Fruit fly (Drosophila melanogaster) whole organism, wandering third instar larva: ENCODE measurements around the gene Dnali1.

Experiments
- Abd-B ChIP-seq: fragments of >200 bp; optimal IDR thresholded peaks from 2 replicates; lab custom pipeline; 2017; ENCODE audit warnings: missing biosample characterization, missing genetic modification characterization
- CG32264 ChIP-seq: fragments of 200-800 bp; sonication (Bioruptor generic); optimal IDR thresholded peaks from 2 replicates; lab custom pipeline; 2016; ENCODE audit warnings: missing biosample characterization, missing genetic modification characterization
- CG9705 ChIP-seq: fragments of 200-800 bp; sonication (Bioruptor generic); optimal IDR thresholded peaks from 2 replicates; lab custom pipeline; 2018; ENCODE audit warnings: missing biosample characterization, mild to moderate bottlenecking, missing genetic modification characterization
- CrebA ChIP-seq: fragments of 200-800 bp; sonication (Bioruptor generic); optimal IDR thresholded peaks from 2 replicates; lab custom pipeline; 2016; ENCODE audit warnings: missing biosample characterization, mild to moderate bottlenecking, missing genetic modification characterization, borderline replicate concordance
- Dfd ChIP-seq: fragments of >200 bp; optimal IDR thresholded peaks from 2 replicates; lab custom pipeline; 2017; ENCODE audit warnings: missing biosample characterization, missing genetic modification characterization
- Dif ChIP-seq: fragments of 200-275, 200-300 bp; sonication (Bioruptor generic); optimal IDR thresholded peaks from 2 replicates; lab custom pipeline; 2018; ENCODE audit warnings: missing biosample characterization, missing genetic modification characterization; ENCODE audit not compliant: partially characterized antibody
- GATAd ChIP-seq: sonication (Bioruptor generic); optimal IDR thresholded peaks from 2 replicates; lab custom pipeline; 2016; ENCODE audit warnings: missing biosample characterization, missing genetic modification characterization
- HLH106 ChIP-seq: fragments of 200-800 bp; optimal IDR thresholded peaks from 3 replicates; lab custom pipeline; 2019; ENCODE audit warnings: missing biosample characterization, mild to moderate bottlenecking, missing genetic modification characterization, moderate library complexity
- Hnf4 ChIP-seq: fragments of 200-800 bp; sonication (Bioruptor generic); optimal IDR thresholded peaks from 2 replicates; lab custom pipeline; 2016; ENCODE audit warnings: missing biosample characterization, mild to moderate bottlenecking, missing genetic modification characterization
- Hr78 ChIP-seq: fragments of >200 bp; optimal IDR thresholded peaks from 2 replicates; lab custom pipeline; 2017; ENCODE audit warnings: missing biosample characterization, missing genetic modification characterization
- Hr83 ChIP-seq: fragments of 200-300 bp; sonication (Bioruptor generic); optimal IDR thresholded peaks from 2 replicates; lab custom pipeline; 2016; ENCODE audit warnings: missing biosample characterization, mild to moderate bottlenecking, missing genetic modification characterization, moderate library complexity; ENCODE audit not compliant: poor library complexity, severe bottlenecking
- Jra ChIP-seq: sonication (Bioruptor generic); optimal IDR thresholded peaks from 2 replicates; lab custom pipeline; 2016; ENCODE audit warnings: missing biosample characterization, missing genetic modification characterization
- Mio ChIP-seq: sonication (Bioruptor generic); optimal IDR thresholded peaks from 2 replicates; lab custom pipeline; 2016; ENCODE audit warnings: missing biosample characterization, missing genetic modification characterization
- Myc ChIP-seq: fragments of >200 bp; optimal IDR thresholded peaks from 2 replicates; lab custom pipeline; 2017
- N ChIP-seq: fragments of >200 bp; optimal IDR thresholded peaks from 2 replicates; lab custom pipeline; 2018; ENCODE audit warnings: missing biosample characterization, missing external identifiers, missing genetic modification characterization
- OdsH ChIP-seq: fragments of 200-800 bp; sonication (Bioruptor generic); optimal IDR thresholded peaks from 2 replicates; lab custom pipeline; 2016; ENCODE audit warnings: missing biosample characterization, mild to moderate bottlenecking, missing genetic modification characterization
- Rel ChIP-seq, 2 experiments: fragments of 200-800 bp; sonication (Bioruptor generic) in 1 of 2; optimal IDR thresholded peaks; 2 replicates in 1 of 2; 3 replicates in 1 of 2; lab custom pipeline; 2016 to 2019; ENCODE audit warnings: mild to moderate bottlenecking in 2 of 2, missing biosample characterization in 2 of 2, missing genetic modification characterization in 2 of 2, moderate library complexity in 1 of 2
- Sp1 ChIP-seq: fragments of 200-800 bp; sonication (Bioruptor generic); optimal IDR thresholded peaks from 3 replicates; lab custom pipeline; 2019; ENCODE audit warnings: missing biosample characterization, mild to moderate bottlenecking, missing genetic modification characterization, moderate library complexity
- Vsx2 ChIP-seq: fragments of 200-300, 225-300 bp; sonication (Bioruptor generic); optimal IDR thresholded peaks from 2 replicates; lab custom pipeline; 2018; ENCODE audit warnings: missing biosample characterization, missing genetic modification characterization; ENCODE audit not compliant: partially characterized antibody
- br ChIP-seq: fragments of 200-800 bp; sonication (Bioruptor generic); optimal IDR thresholded peaks from 2 replicates; lab custom pipeline; 2016; ENCODE audit warnings: missing biosample characterization, missing genetic modification characterization
- brk ChIP-seq: fragments of 200-800 bp; sonication (Bioruptor generic); optimal IDR thresholded peaks from 2 replicates; lab custom pipeline; 2016; ENCODE audit warnings: missing biosample characterization, mild to moderate bottlenecking, missing genetic modification characterization
- dl ChIP-seq, 2 experiments: fragments of 175-275, 200-275 bp in 1 of 2; fragments of 200-275 bp in 1 of 2; sonication (Bioruptor generic); optimal IDR thresholded peaks; lab custom pipeline; 2018; ENCODE audit warnings: mild to moderate bottlenecking in 2 of 2, missing biosample characterization in 2 of 2, missing genetic modification characterization in 2 of 2, moderate library complexity in 2 of 2; ENCODE audit not compliant: partially characterized antibody in 2 of 2, insufficient read depth in 1 of 2
- dmrt93B ChIP-seq: fragments of 200-800 bp; sonication (Bioruptor generic); optimal IDR thresholded peaks from 2 replicates; lab custom pipeline; 2018; ENCODE audit warnings: missing biosample characterization, mild to moderate bottlenecking, missing genetic modification characterization
- dsf ChIP-seq: sonication (Bioruptor generic); optimal IDR thresholded peaks from 2 replicates; lab custom pipeline; 2016; ENCODE audit warnings: missing biosample characterization, missing genetic modification characterization, borderline replicate concordance
- ey ChIP-seq: fragments of 200-800 bp; sonication (Bioruptor generic); optimal IDR thresholded peaks from 2 replicates; lab custom pipeline; 2016; ENCODE audit warnings: missing biosample characterization, missing genetic modification characterization
- foxo ChIP-seq, 2 experiments: fragments of 200-800 bp; sonication (Bioruptor generic); optimal IDR thresholded peaks; 2 replicates in 1 of 2; 3 replicates in 1 of 2; lab custom pipeline; 2016 to 2017; ENCODE audit warnings: missing biosample characterization in 2 of 2, missing genetic modification characterization in 2 of 2
- fru ChIP-seq: fragments of 200-800 bp; sonication (Bioruptor generic); optimal IDR thresholded peaks from 3 replicates; lab custom pipeline; 2016; ENCODE audit warnings: missing biosample characterization, mild to moderate bottlenecking, missing genetic modification characterization
- h ChIP-seq: fragments of 200-800 bp; sonication (Bioruptor generic); optimal IDR thresholded peaks from 3 replicates; lab custom pipeline; 2016; ENCODE audit warnings: missing biosample characterization, mild to moderate bottlenecking, missing genetic modification characterization
- jim ChIP-seq: fragments of 175-275, 200-325 bp; sonication (Bioruptor generic); optimal IDR thresholded peaks from 2 replicates; lab custom pipeline; 2016; ENCODE audit warnings: missing biosample characterization, mild to moderate bottlenecking, missing genetic modification characterization
- lola ChIP-seq: fragments of >200 bp; optimal IDR thresholded peaks from 2 replicates; lab custom pipeline; 2017; ENCODE audit warnings: missing biosample characterization, missing genetic modification characterization
- pan ChIP-seq: fragments of >200 bp; optimal IDR thresholded peaks from 2 replicates; lab custom pipeline; 2017
- psq ChIP-seq: fragments of 200-800 bp; sonication (Bioruptor generic); optimal IDR thresholded peaks from 3 replicates; lab custom pipeline; 2017; ENCODE audit warnings: missing biosample characterization, mild to moderate bottlenecking, missing genetic modification characterization, moderate library complexity
- rgr ChIP-seq: fragments of 200-800 bp; sonication (Bioruptor generic); optimal IDR thresholded peaks from 3 replicates; lab custom pipeline; 2016; ENCODE audit warnings: missing biosample characterization, mild to moderate bottlenecking, missing genetic modification characterization
- sage ChIP-seq: fragments of 200-800 bp; sonication (Bioruptor generic); optimal IDR thresholded peaks from 2 replicates; lab custom pipeline; 2016; ENCODE audit warnings: missing biosample characterization, mild to moderate bottlenecking, missing genetic modification characterization
- sv ChIP-seq: fragments of 200-800 bp; sonication (Bioruptor generic); optimal IDR thresholded peaks from 3 replicates; lab custom pipeline; 2016; ENCODE audit warnings: missing biosample characterization, missing genetic modification characterization
- tai ChIP-seq: sonication (Bioruptor generic); optimal IDR thresholded peaks from 2 replicates; lab custom pipeline; 2016; ENCODE audit warnings: missing biosample characterization, missing genetic modification characterization
- usp ChIP-seq: fragments of >200 bp; optimal IDR thresholded peaks from 2 replicates; lab custom pipeline; 2017; ENCODE audit warnings: missing biosample characterization, missing genetic modification characterization
- woc ChIP-seq: sonication (Bioruptor generic); optimal IDR thresholded peaks from 2 replicates; lab custom pipeline; 2016; ENCODE audit warnings: missing biosample characterization, mild to moderate bottlenecking, missing genetic modification characterization

Gene Dnali1

DNA sequence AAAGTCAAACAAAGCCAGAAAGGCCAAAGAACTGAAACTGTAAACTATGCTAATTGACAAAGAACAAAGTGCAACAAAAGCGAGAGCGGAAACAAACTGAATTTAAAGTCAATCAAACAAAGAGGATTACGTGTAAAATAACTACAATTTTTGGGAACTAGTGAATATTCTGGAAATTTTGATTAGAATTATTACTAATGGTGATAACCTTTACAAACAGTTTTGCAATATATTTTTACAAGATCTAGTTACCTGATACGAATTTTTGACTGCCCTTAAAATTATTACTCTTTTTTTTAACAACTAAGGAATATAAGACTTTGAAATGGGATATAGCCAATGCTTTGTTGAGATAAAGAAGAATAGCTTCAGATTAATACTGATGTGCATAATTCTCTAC is 37.9 kb upstream of the Dnali1 start, which contains the start of gene CG14731:
TSS of gene CG14731 (plus strand) at position 301 of the 400 bp plus-strand sequence.
- no peak for TF ChIP-seq Dfd
- TF ChIP-seq dl (GFP tag; optimal IDR thresholded peaks at IDR 0.05; lab: Kevin White, UChicago; ENCODE audit: insufficient read depth in 1 of 2, partially characterized antibody in 2 of 2), result no peak
- TF ChIP-seq Abd-B (GFP tag; lab: Kevin White, UChicago), result no peak
- no peak for TF ChIP-seq Jra (GFP tag; lab: Kevin White, UChicago)
- TF ChIP-seq rgr (GFP tag; lab: Kevin White, UChicago), result no peak
- no peak for TF ChIP-seq sv (GFP tag; lab: Kevin White, UChicago)
- no peak for TF ChIP-seq br (GFP tag; lab: Kevin White, UChicago)
- no peak for TF ChIP-seq dmrt93B (GFP tag; lab: Kevin White, UChicago)
- no peak for TF ChIP-seq woc (GFP tag; lab: Kevin White, UChicago)
- no peak for TF ChIP-seq Sp1 (GFP tag; lab: Kevin White, UChicago)
- no peak for TF ChIP-seq HLH106 (tag; lab: Kevin White, UChicago)
- TF ChIP-seq Rel (GFP tag; optimal IDR thresholded peaks at IDR 0.05; lab: Kevin White, UChicago), result no peak
- no peak for TF ChIP-seq Rel (tag; optimal IDR thresholded peaks at IDR 0.05; lab: Kevin White, UChicago)
- no peak for TF ChIP-seq N
- no peak for TF ChIP-seq fru
- no peak for TF ChIP-seq ey (GFP tag; lab: Kevin White, UChicago)
- no peak for TF ChIP-seq foxo (GFP tag; optimal IDR thresholded peaks at IDR 0.05; lab: Kevin White, UChicago)
- TF ChIP-seq psq (GFP tag; lab: Kevin White, UChicago), result no peak
- TF ChIP-seq, all 38 proteins: peak for 0

DNA sequence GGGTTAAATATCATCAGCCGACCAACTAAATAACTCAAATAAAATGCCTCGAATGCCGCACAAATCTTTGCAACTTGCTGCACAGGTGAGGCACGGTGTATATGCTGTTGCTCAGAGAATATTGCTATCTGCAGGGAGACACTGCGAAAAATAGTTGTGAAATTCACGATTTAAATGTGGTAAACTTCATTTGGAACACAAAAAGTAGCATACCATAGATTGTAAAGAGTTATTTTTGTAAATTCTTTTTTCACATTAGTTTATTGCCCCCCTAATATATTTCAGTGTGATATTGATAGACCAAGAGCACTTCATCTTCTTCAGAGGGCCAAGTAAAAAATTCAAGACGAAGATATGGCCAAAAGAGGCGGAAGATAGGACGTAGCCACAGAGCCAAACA is 27.5 kb upstream of the Dnali1 start:
- TF ChIP-seq Jra (GFP tag; lab: Kevin White, UChicago), result no peak
- peak; percentile 24 for TF ChIP-seq woc (GFP tag; lab: Kevin White, UChicago)
- TF ChIP-seq CG9705 (GFP tag; lab: Kevin White, UChicago), result no peak
- TF ChIP-seq dl (GFP tag; optimal IDR thresholded peaks at IDR 0.05; lab: Kevin White, UChicago; ENCODE audit: insufficient read depth in 1 of 2, partially characterized antibody in 2 of 2), result no peak
- peak; percentile 59 for TF ChIP-seq rgr (GFP tag; lab: Kevin White, UChicago)
- no peak for TF ChIP-seq Rel (GFP tag; optimal IDR thresholded peaks at IDR 0.05; lab: Kevin White, UChicago)
- TF ChIP-seq Rel (tag; optimal IDR thresholded peaks at IDR 0.05; lab: Kevin White, UChicago), result no peak
- peak; percentile 24 for TF ChIP-seq OdsH (GFP tag; lab: Kevin White, UChicago)
- TF ChIP-seq psq (GFP tag; lab: Kevin White, UChicago), result peak; percentile 39
- no peak for TF ChIP-seq Mio (GFP tag; lab: Kevin White, UChicago)
- TF ChIP-seq ey (GFP tag; lab: Kevin White, UChicago), result peak; percentile 58
- TF ChIP-seq lola (GFP tag; lab: Kevin White, UChicago), result no peak
- no peak for TF ChIP-seq Dfd
- peak; percentile 37 for TF ChIP-seq Hnf4 (GFP tag; lab: Kevin White, UChicago)
- TF ChIP-seq usp, result no peak
- no peak for TF ChIP-seq GATAd (GFP tag; lab: Kevin White, UChicago)
- TF ChIP-seq Vsx2, result no peak
- TF ChIP-seq HLH106 (tag; lab: Kevin White, UChicago), result peak; percentile 44
- TF ChIP-seq CrebA (GFP tag; lab: Kevin White, UChicago), result no peak
- TF ChIP-seq N, result no peak
- TF ChIP-seq Hr83 (GFP tag; lab: Kevin White, UChicago), result no peak
- peak; percentile 66 for TF ChIP-seq fru
- peak in 1 of 2 experiments; percentile 67 for TF ChIP-seq foxo (GFP tag; optimal IDR thresholded peaks at IDR 0.05; lab: Kevin White, UChicago)
- TF ChIP-seq Abd-B (GFP tag; lab: Kevin White, UChicago), result no peak
- no peak for TF ChIP-seq pan
- no peak for TF ChIP-seq sv (GFP tag; lab: Kevin White, UChicago)
- TF ChIP-seq h (GFP tag; lab: Kevin White, UChicago), result peak; percentile 59
- TF ChIP-seq dmrt93B (GFP tag; lab: Kevin White, UChicago), result no peak
- no peak for TF ChIP-seq tai (GFP tag; lab: Kevin White, UChicago)
- TF ChIP-seq dsf (GFP tag; lab: Kevin White, UChicago), result no peak
- no peak for TF ChIP-seq Myc
- TF ChIP-seq sage (GFP tag; lab: Kevin White, UChicago), result no peak
- no peak for TF ChIP-seq Dif (GFP tag; lab: Kevin White, UChicago)
- no peak for TF ChIP-seq Hr78 (GFP tag; lab: Kevin White, UChicago)
- no peak for TF ChIP-seq br (GFP tag; lab: Kevin White, UChicago)
- TF ChIP-seq jim (GFP tag; lab: Kevin White, UChicago), result no peak
- TF ChIP-seq CG32264 (GFP tag; lab: Kevin White, UChicago), result peak; percentile 18
- peak; percentile 39 for TF ChIP-seq Sp1 (GFP tag; lab: Kevin White, UChicago)
- TF ChIP-seq brk (GFP tag; lab: Kevin White, UChicago), result no peak
- TF ChIP-seq, all 38 proteins: peak for 12
